Worm (Caenorhabditis elegans) whole organism, early embryonic: ENCODE measurements around the gene F41B4.2.

Source experiments
- F13C5.2 ChIP-seq: sonication (generic microtip); optimal IDR thresholded peaks from 2 replicates; lab custom pipeline; 2017; ENCODE audit warnings: mild to moderate bottlenecking, missing genetic modification characterization, inconsistent platforms, missing compliant biosample characterization
- ama-1 ChIP-seq: fragments of 150-350 bp; optimal IDR thresholded peaks from 2 replicates; lab custom pipeline; 2014
- ceh-13 ChIP-seq: fragments of 200-800 bp; sonication (Bioruptor generic); optimal IDR thresholded peaks from 2 replicates; lab custom pipeline; 2018; ENCODE audit warnings: mild to moderate bottlenecking, missing genetic modification characterization, missing compliant biosample characterization
- ceh-36 ChIP-seq: sonication (generic microtip); optimal IDR thresholded peaks from 2 replicates; lab custom pipeline; 2016; ENCODE audit warnings: missing genetic modification characterization, inconsistent platforms, missing compliant biosample characterization
- flt-1 ChIP-seq: fragments of 200-800 bp; sonication (Bioruptor generic); IDR thresholded peaks from 2 replicates; pipeline ENCODE4 v1.3.6; 2022; ENCODE audit warnings: missing genetic modification characterization, missing compliant biosample characterization
- hmg-4 ChIP-seq: fragments of 200-800 bp; sonication (Bioruptor generic); optimal IDR thresholded peaks from 2 replicates; lab custom pipeline; 2018; ENCODE audit warnings: mild to moderate bottlenecking, missing genetic modification characterization, missing compliant biosample characterization
- sea-1 ChIP-seq: fragments of 200-800 bp; sonication (Bioruptor generic); conservative IDR thresholded peaks from 2 replicates; pipeline ENCODE4 v1.3.6; 2022; ENCODE audit warnings: missing genetic modification characterization, missing compliant biosample characterization
- tbx-11 ChIP-seq: fragments of 200-800 bp; sonication (Bioruptor generic); IDR thresholded peaks from 2 replicates; pipeline ENCODE4 v1.3.6; 2022; ENCODE audit warnings: missing genetic modification characterization, missing compliant biosample characterization

DNA sequence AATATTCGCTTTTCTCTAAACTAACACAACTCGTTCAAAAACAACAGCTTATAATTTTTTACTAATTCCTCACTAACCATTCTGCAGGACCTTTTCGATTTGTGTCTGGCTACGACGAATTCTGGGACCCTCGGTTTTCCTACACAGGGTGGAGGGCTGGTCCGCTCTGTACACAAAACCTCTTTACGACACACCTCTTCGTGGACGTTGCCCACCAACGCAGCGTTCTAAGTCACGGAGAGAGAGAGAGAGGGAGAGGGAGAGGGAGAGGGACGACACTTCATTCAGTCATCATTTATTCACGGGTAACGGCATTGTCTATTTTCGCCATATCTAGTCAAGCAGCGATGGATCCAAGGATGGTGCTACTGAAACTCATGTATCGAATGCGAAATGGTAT lies 28.6 kb downstream of the F41B4.2 start, which contains the start of gene atg-2:
- TF ChIP-seq sea-1 (GFP tag; lab: Robert Waterston, UW) = no peak
- TF ChIP-seq ama-1 (lab: Kevin White, UChicago) = no peak
- no peak for TF ChIP-seq ceh-13 (GFP tag; lab: Kevin White, UChicago)
- no peak for TF ChIP-seq flt-1 (GFP tag; lab: Robert Waterston, UW)
- no peak for TF ChIP-seq F13C5.2
- peak; percentile 62 for TF ChIP-seq hmg-4 (GFP tag; lab: Kevin White, UChicago)
- no peak for TF ChIP-seq tbx-11
- no peak for TF ChIP-seq ceh-36 (tag; lab: Kevin White, UChicago)
